Worm (Caenorhabditis elegans) whole organism, midembryonic: Measurements from ENCODE around the gene F54D5.7.

Source experiments
- flt-1 ChIP-seq: fragments of 200-800 bp; sonication (Bioruptor generic); IDR thresholded peaks from 2 replicates; pipeline ENCODE4 v1.3.6; 2022; ENCODE audit warnings: missing genetic modification characterization, missing compliant biosample characterization
- klf-2 ChIP-seq: fragments of 200-800 bp; sonication (Bioruptor generic); conservative IDR thresholded peaks from 2 replicates; pipeline ENCODE4 v1.3.6; 2022; ENCODE audit warnings: missing genetic modification reagents, missing genetic modification characterization, missing compliant biosample characterization
- med-1 ChIP-seq: sonication (generic microtip); optimal IDR thresholded peaks from 2 replicates; lab custom pipeline; 2017; ENCODE audit warnings: missing genetic modification characterization, mild to moderate bottlenecking, missing compliant biosample characterization, antibody characterized with exemption, missing genetic modification reagents; ENCODE audit not compliant: insufficient read depth
- ref-1 ChIP-seq: fragments of 200-800 bp; sonication (Bioruptor generic); conservative IDR thresholded peaks from 2 replicates; pipeline ENCODE4 v1.3.6; 2022; ENCODE audit warnings: missing genetic modification reagents, missing genetic modification characterization, missing compliant biosample characterization
- tab-1 ChIP-seq: fragments of 200-800 bp; sonication (Bioruptor generic); IDR thresholded peaks from 2 replicates; pipeline ENCODE4 v1.3.6; 2022; ENCODE audit warnings: missing genetic modification characterization, missing compliant biosample characterization
- ztf-23 ChIP-seq: fragments of 200-800 bp; sonication (Bioruptor generic); IDR thresholded peaks from 2 replicates; pipeline ENCODE4 v1.3.6; 2022; ENCODE audit warnings: missing genetic modification reagents, missing genetic modification characterization, missing compliant biosample characterization

DNA sequence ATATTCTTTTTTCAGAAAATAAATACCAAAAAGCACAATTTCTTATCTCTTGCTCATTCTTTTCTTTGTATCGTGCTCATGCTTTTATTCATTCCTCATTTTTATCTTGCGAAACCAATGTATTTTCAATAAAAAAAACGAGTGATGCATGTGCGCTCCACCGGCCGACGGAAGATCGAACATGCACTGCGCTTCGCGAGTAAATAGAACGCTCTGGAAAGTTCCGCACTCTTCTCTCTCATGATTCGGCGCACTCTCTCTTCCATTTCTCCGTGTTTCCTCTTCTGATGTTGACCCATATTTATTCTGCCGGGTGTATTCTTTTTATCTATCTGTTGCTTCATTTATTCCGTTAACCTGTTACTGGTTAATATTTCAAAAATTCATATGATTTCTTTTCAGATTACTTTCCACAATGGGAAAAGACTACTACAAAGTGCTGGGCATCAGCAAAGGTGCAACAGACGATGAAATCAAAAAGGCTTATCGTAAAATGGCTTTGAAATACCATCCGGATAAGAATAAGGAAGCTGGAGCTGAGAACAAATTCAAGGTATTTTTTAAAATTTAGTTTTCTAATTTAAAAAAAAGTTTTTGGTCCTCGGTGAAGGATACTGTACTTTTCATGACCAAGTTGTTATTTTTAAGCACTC is 1.9 kb upstream of the F54D5.7 start, which contains the start of gene dnj-13:
- TF ChIP-seq ref-1 (GFP tag; lab: Robert Waterston, UW) (no peak), ztf-23 (peak; percentile 76), flt-1 (peak; percentile 87), tab-1 (peak; percentile 49; the same call in 1 of the 2 replicates), klf-2 (no peak), med-1 (GFP tag; lab: Kevin White, UChicago) (no peak)
